Fruit fly (Drosophila melanogaster) whole organism, embryonic: ENCODE measurements around the gene CG11700.
A peak's percentile ranks its signal among the peaks of the same experiment; 100 is the strongest.

Source experiments
- Asciz ChIP-seq: fragments of 200-800 bp; sonication (Bioruptor generic); optimal IDR thresholded peaks from 2 replicates; lab custom pipeline; 2017; ENCODE audit warnings: missing biosample characterization, mild to moderate bottlenecking, missing genetic modification characterization, missing genetic modification reagents
- CG10321 ChIP-seq: fragments of 200-800 bp; sonication (Bioruptor generic); IDR thresholded peaks from 2 replicates; pipeline ENCODE4 v1.3.6; 2022; ENCODE audit warnings: missing biosample characterization, missing genetic modification characterization
- CG11696 ChIP-seq: fragments of 200-800 bp; sonication (Bioruptor generic); IDR thresholded peaks from 2 replicates; pipeline ENCODE4 v1.3.6; 2022; ENCODE audit warnings: missing biosample characterization, missing genetic modification characterization
- CG14667 ChIP-seq: fragments of 200-800 bp; sonication (Bioruptor generic); IDR thresholded peaks from 2 replicates; pipeline ENCODE4 v1.3.6; 2022; ENCODE audit warnings: missing biosample characterization, missing genetic modification characterization
- CG14710 ChIP-seq: fragments of 200-800 bp; sonication (Bioruptor generic); optimal IDR thresholded peaks from 3 replicates; lab custom pipeline; 2019; ENCODE audit warnings: missing biosample characterization, mild to moderate bottlenecking, missing genetic modification characterization, moderate library complexity
- CG1602 ChIP-seq: fragments of 200-800 bp; sonication (Bioruptor generic); optimal IDR thresholded peaks from 3 replicates; lab custom pipeline; 2016; ENCODE audit warnings: missing biosample characterization, missing genetic modification characterization
- CG31388 ChIP-seq: fragments of 200-800 bp; sonication (Bioruptor generic); optimal IDR thresholded peaks from 2 replicates; lab custom pipeline; 2016; ENCODE audit warnings: missing biosample characterization, missing genetic modification characterization
- CG3281 ChIP-seq: fragments of 200-800 bp; sonication (Bioruptor generic); optimal IDR thresholded peaks from 3 replicates; lab custom pipeline; 2017; ENCODE audit warnings: missing biosample characterization, mild to moderate bottlenecking, missing genetic modification characterization
- CG3407 ChIP-seq: fragments of 200-800 bp; sonication (Bioruptor generic); optimal IDR thresholded peaks from 2 replicates; lab custom pipeline; 2018; ENCODE audit warnings: missing biosample characterization, mild to moderate bottlenecking, missing genetic modification characterization
- CG34376 ChIP-seq: fragments of 200-800 bp; sonication (Bioruptor generic); optimal IDR thresholded peaks from 2 replicates; lab custom pipeline; 2018; ENCODE audit warnings: missing biosample characterization, mild to moderate bottlenecking, missing genetic modification characterization
- CG5953 ChIP-seq: fragments of 200-800 bp; sonication (Bioruptor generic); IDR thresholded peaks from 2 replicates; pipeline ENCODE4 v1.3.6; 2022; ENCODE audit warnings: missing biosample characterization, missing genetic modification characterization
- CG6689 ChIP-seq: fragments of 200-800 bp; sonication (Bioruptor generic); IDR thresholded peaks from 2 replicates; pipeline ENCODE4 v1.3.6; 2022; ENCODE audit warnings: missing biosample characterization, missing genetic modification characterization
- CG7928 ChIP-seq: fragments of 200-800 bp; sonication (Bioruptor generic); optimal IDR thresholded peaks from 2 replicates; lab custom pipeline; 2017; ENCODE audit warnings: missing biosample characterization, mild to moderate bottlenecking, missing genetic modification characterization
- CG7987 ChIP-seq: fragments of 200-800 bp; sonication (Bioruptor generic); optimal IDR thresholded peaks from 2 replicates; lab custom pipeline; 2018; ENCODE audit warnings: missing biosample characterization, mild to moderate bottlenecking, missing genetic modification characterization, moderate library complexity
- CG9609 ChIP-seq: fragments of 200-800 bp; sonication (Bioruptor generic); optimal IDR thresholded peaks from 3 replicates; lab custom pipeline; 2016; ENCODE audit warnings: missing biosample characterization, missing genetic modification characterization
- CG9932 ChIP-seq: fragments of 200-800 bp; sonication (Bioruptor generic); IDR thresholded peaks from 2 replicates; pipeline ENCODE4 v1.3.6; 2022; ENCODE audit warnings: missing biosample characterization, missing genetic modification characterization
- E2f2 ChIP-seq: fragments of 200-800 bp; sonication (Bioruptor generic); IDR thresholded peaks from 2 replicates; pipeline ENCODE4 v1.3.6; 2022; ENCODE audit warnings: missing biosample characterization, missing genetic modification characterization
- HHEX ChIP-seq: fragments of 200-800 bp; sonication (Bioruptor generic); optimal IDR thresholded peaks from 3 replicates; lab custom pipeline; 2017; ENCODE audit warnings: missing biosample characterization, mild to moderate bottlenecking, missing genetic modification characterization, missing genetic modification reagents
- Hmr ChIP-seq: fragments of 200-800 bp; sonication (Bioruptor generic); optimal IDR thresholded peaks from 3 replicates; lab custom pipeline; 2017; ENCODE audit warnings: mild to moderate bottlenecking, missing biosample characterization, missing genetic modification reagents, missing genetic modification characterization
- Lim3 ChIP-seq: fragments of 200-800 bp; sonication (Bioruptor generic); IDR thresholded peaks from 2 replicates; pipeline ENCODE4 v1.3.6; 2022; ENCODE audit warnings: missing biosample characterization, missing genetic modification characterization
- MBD-R2 ChIP-seq: fragments of 200-800 bp; sonication (Bioruptor generic); IDR thresholded peaks from 2 replicates; pipeline ENCODE4 v1.3.6; 2022; ENCODE audit warnings: missing biosample characterization, missing genetic modification characterization
- Med ChIP-seq: fragments of 200-800 bp; sonication (Bioruptor generic); peaks from one replicate; lab custom pipeline; 2016; ENCODE audit warnings: missing biosample characterization, missing genetic modification characterization, mild to moderate bottlenecking, inconsistent platforms, moderate library complexity
- Rx ChIP-seq: fragments of 200-800 bp; sonication (Bioruptor generic); IDR thresholded peaks from 2 replicates; pipeline ENCODE4 v1.3.6; 2022; ENCODE audit warnings: missing biosample characterization, missing genetic modification characterization
- Sin3A ChIP-seq: fragments of >200 bp; optimal IDR thresholded peaks from 2 replicates; lab custom pipeline; 2018
- Sry-β ChIP-seq: fragments of 200-800 bp; sonication (Bioruptor generic); optimal IDR thresholded peaks from 2 replicates; lab custom pipeline; 2018; ENCODE audit warnings: missing biosample characterization, mild to moderate bottlenecking, missing genetic modification characterization, moderate library complexity
- Stat92E ChIP-seq, 3 experiments: fragments of >200 bp in 2 of 3; fragments of 200-800 bp in 1 of 3; sonication (Bioruptor generic) in 1 of 3; optimal IDR thresholded peaks; 2 replicates each; lab custom pipeline; 2017 to 2019; ENCODE audit warnings: missing biosample characterization in 3 of 3, missing genetic modification characterization in 3 of 3, mild to moderate bottlenecking in 1 of 3, moderate library complexity in 1 of 3
- Xbp1 ChIP-seq: fragments of 200-800 bp; sonication (Bioruptor generic); optimal IDR thresholded peaks from 3 replicates; lab custom pipeline; 2016; ENCODE audit warnings: missing biosample characterization, mild to moderate bottlenecking, missing genetic modification characterization
- bsh ChIP-seq, 2 experiments: fragments of 200-800 bp; sonication (Bioruptor generic); optimal IDR thresholded peaks; 2 replicates each; lab custom pipeline; 2017 to 2018; ENCODE audit warnings: mild to moderate bottlenecking in 2 of 2, missing biosample characterization in 2 of 2, missing genetic modification characterization in 2 of 2, moderate library complexity in 1 of 2
- cato ChIP-seq: fragments of 200-800 bp; sonication (Bioruptor generic); optimal IDR thresholded peaks from 2 replicates; lab custom pipeline; 2016; ENCODE audit warnings: missing biosample characterization, missing genetic modification characterization, borderline replicate concordance
- chif ChIP-seq, 2 experiments: fragments of 200-800 bp; sonication (Bioruptor generic); optimal IDR thresholded peaks; 3 replicates each; lab custom pipeline; 2016; ENCODE audit warnings: missing biosample characterization in 2 of 2, missing genetic modification characterization in 2 of 2
- chn ChIP-seq: fragments of 200-800 bp; sonication (Bioruptor generic); optimal IDR thresholded peaks from 2 replicates; lab custom pipeline; 2016; ENCODE audit warnings: missing biosample characterization, missing genetic modification characterization
- ci ChIP-seq: fragments of 200-800 bp; sonication (Bioruptor generic); IDR thresholded peaks from 3 replicates; pipeline ENCODE4 v1.3.6; 2022; ENCODE audit warnings: missing biosample characterization, missing genetic modification characterization
- croc ChIP-seq: fragments of 200-800 bp; sonication (Bioruptor generic); conservative IDR thresholded peaks from 3 replicates; pipeline ENCODE4 v1.3.6; 2022; ENCODE audit warnings: missing biosample characterization, missing genetic modification characterization
- crp ChIP-seq, 2 experiments: fragments of 200-800 bp; sonication (Bioruptor generic); optimal IDR thresholded peaks; 2 replicates in 1 of 2; 3 replicates in 1 of 2; lab custom pipeline; 2017; ENCODE audit warnings: missing biosample characterization in 2 of 2, missing genetic modification characterization in 2 of 2, mild to moderate bottlenecking in 1 of 2, moderate library complexity in 1 of 2
- cwo ChIP-seq: fragments of 200-800 bp; sonication (Bioruptor generic); optimal IDR thresholded peaks from 3 replicates; lab custom pipeline; 2017; ENCODE audit warnings: missing biosample characterization, missing genetic modification characterization, mild to moderate bottlenecking, moderate library complexity, missing genetic modification reagents
- danr ChIP-seq: fragments of 200-800 bp; sonication (Bioruptor generic); IDR thresholded peaks from 2 replicates; pipeline ENCODE4 v1.3.6; 2022; ENCODE audit warnings: missing biosample characterization, missing genetic modification characterization
- exex ChIP-seq: fragments of 200-800 bp; sonication (Bioruptor generic); optimal IDR thresholded peaks from 4 replicates; lab custom pipeline; 2018; ENCODE audit warnings: missing biosample characterization, mild to moderate bottlenecking, missing genetic modification characterization, moderate library complexity
- fd102C ChIP-seq: fragments of 200-800 bp; sonication (Bioruptor generic); optimal IDR thresholded peaks from 2 replicates; lab custom pipeline; 2018; ENCODE audit warnings: missing biosample characterization, mild to moderate bottlenecking, missing genetic modification characterization, moderate library complexity
- fu2 ChIP-seq: fragments of 200-800 bp; sonication (Bioruptor generic); optimal IDR thresholded peaks from 2 replicates; lab custom pipeline; 2016; ENCODE audit warnings: missing biosample characterization, missing genetic modification characterization
- gce ChIP-seq: fragments of 200-800 bp; sonication (Bioruptor generic); IDR thresholded peaks from 3 replicates; pipeline ENCODE4 v1.3.6; 2022; ENCODE audit warnings: missing biosample characterization, missing genetic modification characterization
- gcm2 ChIP-seq: fragments of 200-800 bp; sonication (Bioruptor generic); optimal IDR thresholded peaks from 2 replicates; lab custom pipeline; 2016; ENCODE audit warnings: missing biosample characterization, missing genetic modification characterization
- gsb-n ChIP-seq: fragments of 200-800 bp; sonication (Bioruptor generic); optimal IDR thresholded peaks from 3 replicates; lab custom pipeline; 2018; ENCODE audit warnings: missing biosample characterization, mild to moderate bottlenecking, missing genetic modification characterization
- lab ChIP-seq: fragments of 200-800 bp; sonication (Bioruptor generic); optimal IDR thresholded peaks from 3 replicates; lab custom pipeline; 2017; ENCODE audit warnings: missing biosample characterization, missing genetic modification characterization, mild to moderate bottlenecking, moderate library complexity, missing genetic modification reagents
- mirr ChIP-seq: fragments of 200-800 bp; sonication (Bioruptor generic); optimal IDR thresholded peaks from 3 replicates; lab custom pipeline; 2018; ENCODE audit warnings: missing biosample characterization, mild to moderate bottlenecking, missing genetic modification characterization
- nerfin-1 ChIP-seq: fragments of 200-800 bp; sonication (Bioruptor generic); optimal IDR thresholded peaks from 3 replicates; lab custom pipeline; 2019; ENCODE audit warnings: missing biosample characterization, mild to moderate bottlenecking, missing genetic modification characterization, moderate library complexity
- pros ChIP-seq: fragments of 200-800 bp; sonication (Bioruptor generic); optimal IDR thresholded peaks from 3 replicates; lab custom pipeline; 2019; ENCODE audit warnings: missing biosample characterization, mild to moderate bottlenecking, missing genetic modification characterization, moderate library complexity
- row ChIP-seq: fragments of 200-800 bp; sonication (Bioruptor generic); IDR thresholded peaks from 3 replicates; pipeline ENCODE4 v1.3.6; 2022; ENCODE audit warnings: missing biosample characterization, missing genetic modification characterization
- sd ChIP-seq: fragments of 200-800 bp; sonication (Bioruptor generic); optimal IDR thresholded peaks from 3 replicates; lab custom pipeline; 2018; ENCODE audit warnings: missing biosample characterization, mild to moderate bottlenecking, missing genetic modification characterization, moderate library complexity
- stc ChIP-seq: fragments of 200-800 bp; sonication (Bioruptor generic); IDR thresholded peaks from 2 replicates; pipeline ENCODE4 v1.3.6; 2022; ENCODE audit warnings: missing biosample characterization, missing genetic modification characterization
- sug ChIP-seq: fragments of 200-800 bp; optimal IDR thresholded peaks from 2 replicates; lab custom pipeline; 2019; ENCODE audit warnings: missing biosample characterization, mild to moderate bottlenecking, missing genetic modification characterization, moderate library complexity
- ttk ChIP-seq: fragments of 200-800 bp; sonication (Bioruptor generic); IDR thresholded peaks from 2 replicates; pipeline ENCODE4 v2.1.2; 2022; ENCODE audit warnings: missing biosample characterization, missing genetic modification characterization

CG11700 gene

dm6 chrX:6253701-6254100, 29.7 kb downstream of the CG11700 start (continued):
- TF ChIP-seq bsh (GFP tag; optimal IDR thresholded peaks at IDR 0.05; lab: Kevin White, UChicago) = peak in 1 of 2 experiments; percentile 19
- no peak for TF ChIP-seq croc (GFP tag; lab: Robert Waterston, UW)
- TF ChIP-seq ttk = no peak
- TF ChIP-seq gcm2 (GFP tag; lab: Kevin White, UChicago) = no peak
- no peak for TF ChIP-seq chn (GFP tag; lab: Kevin White, UChicago)
- TF ChIP-seq E2f2 = no peak
- no peak for TF ChIP-seq gsb-n (tag; lab: Kevin White, UChicago)
- TF ChIP-seq Lim3 (GFP tag; lab: Robert Waterston, UW) = no peak
- no peak for TF ChIP-seq CG6689 (GFP tag; lab: Robert Waterston, UW)
- TF ChIP-seq CG14710 (tag; lab: Kevin White, UChicago) = no peak
- no peak for TF ChIP-seq fu2 (GFP tag; lab: Kevin White, UChicago)
- TF ChIP-seq CG7987 (GFP tag; lab: Kevin White, UChicago) = peak; percentile 11
- TF ChIP-seq chif (GFP tag; optimal IDR thresholded peaks at IDR 0.05; lab: Kevin White, UChicago) = no peak
- TF ChIP-seq MBD-R2 (GFP tag; lab: Robert Waterston, UW) = no peak
- TF ChIP-seq Hmr (GFP tag; lab: Kevin White, UChicago) = peak; percentile 20
- no peak for TF ChIP-seq danr (GFP tag; lab: Robert Waterston, UW)
- TF ChIP-seq CG14667 (GFP tag; lab: Robert Waterston, UW) = no peak
- TF ChIP-seq HHEX (GFP tag; lab: Kevin White, UChicago) = peak; percentile 44
- TF ChIP-seq cato = no peak
- TF ChIP-seq sd = no peak
- TF ChIP-seq CG10321 = no peak
- TF ChIP-seq Asciz (GFP tag; lab: Kevin White, UChicago) = no peak
- no peak for TF ChIP-seq nerfin-1 (tag; lab: Kevin White, UChicago)
- TF ChIP-seq CG11696 (GFP tag; lab: Robert Waterston, UW) = 0 out of 2 replicates have a peak, but pooled peaks have one; percentile 49
- TF ChIP-seq Sin3A (lab: Kevin White, UChicago) = no peak
- no peak for TF ChIP-seq crp (GFP tag; optimal IDR thresholded peaks at IDR 0.05; lab: Kevin White, UChicago)
- TF ChIP-seq CG31388 (GFP tag; lab: Kevin White, UChicago) = no peak
- TF ChIP-seq lab (GFP tag; lab: Kevin White, UChicago) = peak; percentile 7
- no peak for TF ChIP-seq pros (GFP tag; lab: Kevin White, UChicago)
- no peak for TF ChIP-seq CG7928 (GFP tag; lab: Kevin White, UChicago)
- no peak for TF ChIP-seq Xbp1 (GFP tag; lab: Kevin White, UChicago)
- TF ChIP-seq CG3281 (GFP tag; lab: Kevin White, UChicago) = peak; percentile 5
- no peak for TF ChIP-seq fd102C
- no peak for TF ChIP-seq CG9932 (GFP tag; lab: Robert Waterston, UW)
- TF ChIP-seq Stat92E (GFP tag; optimal IDR thresholded peaks at IDR 0.05; lab: Kevin White, UChicago) = no peak
- TF ChIP-seq CG1602 = no peak
- no peak for TF ChIP-seq CG5953 (GFP tag; lab: Robert Waterston, UW)
- peak; percentile 6 for TF ChIP-seq CG3407 (GFP tag; lab: Kevin White, UChicago)
- TF ChIP-seq CG9609 (GFP tag; lab: Kevin White, UChicago) = no peak
- TF ChIP-seq, all 482 proteins: peak for 31

dm6 chrX:6252897-6253540, 30.4 kb downstream of the CG11700 start:
- TF ChIP-seq mirr (GFP tag; lab: Kevin White, UChicago) (peak; percentile 70), Sry-β (GFP tag; lab: Kevin White, UChicago) (no peak), exex (tag; lab: Kevin White, UChicago) (peak; percentile 87), sug (tag; lab: Kevin White, UChicago) (peak; percentile 11), Rx (GFP tag; lab: Robert Waterston, UW) (no peak), Med (peak; percentile 5), row (peak; percentile 52; the same call in 2 of the 3 replicates), stc (GFP tag; lab: Robert Waterston, UW) (peak; percentile 8; the same call in 1 of the 2 replicates), ci (GFP tag; lab: Robert Waterston, UW) (0 out of 3 replicates have a peak, but pooled peaks have one; percentile 12), cwo (GFP tag; lab: Kevin White, UChicago) (peak; percentile 1), CG34376 (GFP tag; lab: Kevin White, UChicago) (peak; percentile 60), gce (GFP tag; lab: Robert Waterston, UW) (no peak)
